Fruit fly (Drosophila melanogaster) whole organism, wandering third instar larva: Measurements from ENCODE around the gene PH4alphaNE2.

Experiments used
- Abd-B ChIP-seq: fragments of >200 bp; optimal IDR thresholded peaks from 2 replicates; lab custom pipeline; 2017; ENCODE audit warnings: missing biosample characterization, missing genetic modification characterization
- CG32264 ChIP-seq: fragments of 200-800 bp; sonication (Bioruptor generic); optimal IDR thresholded peaks from 2 replicates; lab custom pipeline; 2016; ENCODE audit warnings: missing biosample characterization, missing genetic modification characterization
- CrebA ChIP-seq: fragments of 200-800 bp; sonication (Bioruptor generic); optimal IDR thresholded peaks from 2 replicates; lab custom pipeline; 2016; ENCODE audit warnings: missing biosample characterization, mild to moderate bottlenecking, missing genetic modification characterization, borderline replicate concordance
- Dfd ChIP-seq: fragments of >200 bp; optimal IDR thresholded peaks from 2 replicates; lab custom pipeline; 2017; ENCODE audit warnings: missing biosample characterization, missing genetic modification characterization
- Dif ChIP-seq: fragments of 200-275, 200-300 bp; sonication (Bioruptor generic); optimal IDR thresholded peaks from 2 replicates; lab custom pipeline; 2018; ENCODE audit warnings: missing biosample characterization, missing genetic modification characterization; ENCODE audit not compliant: partially characterized antibody
- GATAd ChIP-seq: sonication (Bioruptor generic); optimal IDR thresholded peaks from 2 replicates; lab custom pipeline; 2016; ENCODE audit warnings: missing biosample characterization, missing genetic modification characterization
- HLH106 ChIP-seq: fragments of 200-800 bp; optimal IDR thresholded peaks from 3 replicates; lab custom pipeline; 2019; ENCODE audit warnings: missing biosample characterization, mild to moderate bottlenecking, missing genetic modification characterization, moderate library complexity
- Hnf4 ChIP-seq: fragments of 200-800 bp; sonication (Bioruptor generic); optimal IDR thresholded peaks from 2 replicates; lab custom pipeline; 2016; ENCODE audit warnings: missing biosample characterization, mild to moderate bottlenecking, missing genetic modification characterization
- Hr78 ChIP-seq: fragments of >200 bp; optimal IDR thresholded peaks from 2 replicates; lab custom pipeline; 2017; ENCODE audit warnings: missing biosample characterization, missing genetic modification characterization
- Hr83 ChIP-seq: fragments of 200-300 bp; sonication (Bioruptor generic); optimal IDR thresholded peaks from 2 replicates; lab custom pipeline; 2016; ENCODE audit warnings: missing biosample characterization, mild to moderate bottlenecking, missing genetic modification characterization, moderate library complexity; ENCODE audit not compliant: poor library complexity, severe bottlenecking
- Jra ChIP-seq: sonication (Bioruptor generic); optimal IDR thresholded peaks from 2 replicates; lab custom pipeline; 2016; ENCODE audit warnings: missing biosample characterization, missing genetic modification characterization
- Mio ChIP-seq: sonication (Bioruptor generic); optimal IDR thresholded peaks from 2 replicates; lab custom pipeline; 2016; ENCODE audit warnings: missing biosample characterization, missing genetic modification characterization
- Myc ChIP-seq: fragments of >200 bp; optimal IDR thresholded peaks from 2 replicates; lab custom pipeline; 2017
- N ChIP-seq: fragments of >200 bp; optimal IDR thresholded peaks from 2 replicates; lab custom pipeline; 2018; ENCODE audit warnings: missing biosample characterization, missing external identifiers, missing genetic modification characterization
- OdsH ChIP-seq: fragments of 200-800 bp; sonication (Bioruptor generic); optimal IDR thresholded peaks from 2 replicates; lab custom pipeline; 2016; ENCODE audit warnings: missing biosample characterization, mild to moderate bottlenecking, missing genetic modification characterization
- Rel ChIP-seq, 2 experiments: fragments of 200-800 bp; sonication (Bioruptor generic) in 1 of 2; optimal IDR thresholded peaks; 2 replicates in 1 of 2; 3 replicates in 1 of 2; lab custom pipeline; 2016 to 2019; ENCODE audit warnings: mild to moderate bottlenecking in 2 of 2, missing biosample characterization in 2 of 2, missing genetic modification characterization in 2 of 2, moderate library complexity in 1 of 2
- br ChIP-seq: fragments of 200-800 bp; sonication (Bioruptor generic); optimal IDR thresholded peaks from 2 replicates; lab custom pipeline; 2016; ENCODE audit warnings: missing biosample characterization, missing genetic modification characterization
- brk ChIP-seq: fragments of 200-800 bp; sonication (Bioruptor generic); optimal IDR thresholded peaks from 2 replicates; lab custom pipeline; 2016; ENCODE audit warnings: missing biosample characterization, mild to moderate bottlenecking, missing genetic modification characterization
- dl ChIP-seq, 2 experiments: fragments of 175-275, 200-275 bp in 1 of 2; fragments of 200-275 bp in 1 of 2; sonication (Bioruptor generic); optimal IDR thresholded peaks; lab custom pipeline; 2018; ENCODE audit warnings: mild to moderate bottlenecking in 2 of 2, missing biosample characterization in 2 of 2, missing genetic modification characterization in 2 of 2, moderate library complexity in 2 of 2; ENCODE audit not compliant: partially characterized antibody in 2 of 2, insufficient read depth in 1 of 2
- dmrt93B ChIP-seq: fragments of 200-800 bp; sonication (Bioruptor generic); optimal IDR thresholded peaks from 2 replicates; lab custom pipeline; 2018; ENCODE audit warnings: missing biosample characterization, mild to moderate bottlenecking, missing genetic modification characterization
- dsf ChIP-seq: sonication (Bioruptor generic); optimal IDR thresholded peaks from 2 replicates; lab custom pipeline; 2016; ENCODE audit warnings: missing biosample characterization, missing genetic modification characterization, borderline replicate concordance
- ey ChIP-seq: fragments of 200-800 bp; sonication (Bioruptor generic); optimal IDR thresholded peaks from 2 replicates; lab custom pipeline; 2016; ENCODE audit warnings: missing biosample characterization, missing genetic modification characterization
- fru ChIP-seq: fragments of 200-800 bp; sonication (Bioruptor generic); optimal IDR thresholded peaks from 3 replicates; lab custom pipeline; 2016; ENCODE audit warnings: missing biosample characterization, mild to moderate bottlenecking, missing genetic modification characterization
- h ChIP-seq: fragments of 200-800 bp; sonication (Bioruptor generic); optimal IDR thresholded peaks from 3 replicates; lab custom pipeline; 2016; ENCODE audit warnings: missing biosample characterization, mild to moderate bottlenecking, missing genetic modification characterization
- jim ChIP-seq: fragments of 175-275, 200-325 bp; sonication (Bioruptor generic); optimal IDR thresholded peaks from 2 replicates; lab custom pipeline; 2016; ENCODE audit warnings: missing biosample characterization, mild to moderate bottlenecking, missing genetic modification characterization
- pan ChIP-seq: fragments of >200 bp; optimal IDR thresholded peaks from 2 replicates; lab custom pipeline; 2017
- psq ChIP-seq: fragments of 200-800 bp; sonication (Bioruptor generic); optimal IDR thresholded peaks from 3 replicates; lab custom pipeline; 2017; ENCODE audit warnings: missing biosample characterization, mild to moderate bottlenecking, missing genetic modification characterization, moderate library complexity
- rgr ChIP-seq: fragments of 200-800 bp; sonication (Bioruptor generic); optimal IDR thresholded peaks from 3 replicates; lab custom pipeline; 2016; ENCODE audit warnings: missing biosample characterization, mild to moderate bottlenecking, missing genetic modification characterization
- sage ChIP-seq: fragments of 200-800 bp; sonication (Bioruptor generic); optimal IDR thresholded peaks from 2 replicates; lab custom pipeline; 2016; ENCODE audit warnings: missing biosample characterization, mild to moderate bottlenecking, missing genetic modification characterization
- sv ChIP-seq: fragments of 200-800 bp; sonication (Bioruptor generic); optimal IDR thresholded peaks from 3 replicates; lab custom pipeline; 2016; ENCODE audit warnings: missing biosample characterization, missing genetic modification characterization
- tai ChIP-seq: sonication (Bioruptor generic); optimal IDR thresholded peaks from 2 replicates; lab custom pipeline; 2016; ENCODE audit warnings: missing biosample characterization, missing genetic modification characterization
- usp ChIP-seq: fragments of >200 bp; optimal IDR thresholded peaks from 2 replicates; lab custom pipeline; 2017; ENCODE audit warnings: missing biosample characterization, missing genetic modification characterization
- woc ChIP-seq: sonication (Bioruptor generic); optimal IDR thresholded peaks from 2 replicates; lab custom pipeline; 2016; ENCODE audit warnings: missing biosample characterization, mild to moderate bottlenecking, missing genetic modification characterization

The PH4alphaNE2 gene

dm6 chr3R:30512114-30512513 lies at the start of gene PH4alphaNE2:
Gene PH4alphaNE2 (minus strand): TSS chr3R:30512214.
- TF ChIP-seq tai (GFP tag; lab: Kevin White, UChicago) (no peak), rgr (GFP tag; lab: Kevin White, UChicago) (no peak), ey (no peak), Mio (GFP tag; lab: Kevin White, UChicago) (no peak), Rel (GFP tag; optimal IDR thresholded peaks at IDR 0.05; lab: Kevin White, UChicago) (no peak), Rel (tag; optimal IDR thresholded peaks at IDR 0.05; lab: Kevin White, UChicago) (no peak), pan (no peak), br (GFP tag; lab: Kevin White, UChicago) (no peak), h (GFP tag; lab: Kevin White, UChicago) (no peak), Myc (lab: Kevin White, UChicago) (no peak), brk (GFP tag; lab: Kevin White, UChicago) (no peak), Dfd (GFP tag; lab: Kevin White, UChicago) (no peak), fru (no peak), HLH106 (tag; lab: Kevin White, UChicago) (no peak)

- TF ChIP-seq sage (GFP tag; lab: Kevin White, UChicago), result no peak
- TF ChIP-seq rgr (GFP tag; lab: Kevin White, UChicago), result no peak
- no peak for TF ChIP-seq CrebA (GFP tag; lab: Kevin White, UChicago)
- TF ChIP-seq Abd-B (GFP tag; lab: Kevin White, UChicago), result no peak
- no peak for TF ChIP-seq psq (GFP tag; lab: Kevin White, UChicago)
- TF ChIP-seq OdsH (GFP tag; lab: Kevin White, UChicago), result no peak
- no peak for TF ChIP-seq HLH106 (tag; lab: Kevin White, UChicago)
- no peak for TF ChIP-seq ey
- no peak for TF ChIP-seq Dif (GFP tag; lab: Kevin White, UChicago)
- TF ChIP-seq dmrt93B (GFP tag; lab: Kevin White, UChicago), result no peak
- no peak for TF ChIP-seq CG32264 (GFP tag; lab: Kevin White, UChicago)
- no peak for TF ChIP-seq pan
- no peak for TF ChIP-seq GATAd (GFP tag; lab: Kevin White, UChicago)
These were observed 49.2 kb upstream of the PH4alphaNE2 start for dm6 chr3R:30561207-30561606.

- TF ChIP-seq HLH106 (tag; lab: Kevin White, UChicago) (no peak), Hnf4 (GFP tag; lab: Kevin White, UChicago) (no peak), dmrt93B (GFP tag; lab: Kevin White, UChicago) (no peak), Jra (GFP tag; lab: Kevin White, UChicago) (no peak), brk (GFP tag; lab: Kevin White, UChicago) (no peak), GATAd (GFP tag; lab: Kevin White, UChicago) (no peak), sage (GFP tag; lab: Kevin White, UChicago) (no peak), CG32264 (GFP tag; lab: Kevin White, UChicago) (no peak), Myc (lab: Kevin White, UChicago) (no peak), dsf (GFP tag; lab: Kevin White, UChicago) (no peak), Hr78 (GFP tag; lab: Kevin White, UChicago) (no peak), sv (no peak), usp (GFP tag; lab: Kevin White, UChicago) (no peak), jim (GFP tag; lab: Kevin White, UChicago) (no peak), Dfd (GFP tag; lab: Kevin White, UChicago) (no peak), Dif (GFP tag; lab: Kevin White, UChicago) (no peak)
These were observed 48.1 kb upstream of the PH4alphaNE2 start, which contains the start of gene CG34155 for dm6 chr3R:30560070-30560469. Gene CG34155 (minus strand): TSS chr3R:30560199.

- TF ChIP-seq Abd-B (GFP tag; lab: Kevin White, UChicago), result no peak
- TF ChIP-seq N (GFP tag; lab: Kevin White, UChicago), result no peak
- TF ChIP-seq dl (GFP tag; optimal IDR thresholded peaks at IDR 0.05; lab: Kevin White, UChicago; ENCODE audit: insufficient read depth in 1 of 2, partially characterized antibody in 2 of 2), result no peak
- TF ChIP-seq psq (GFP tag; lab: Kevin White, UChicago), result no peak
- no peak for TF ChIP-seq sv
- no peak for TF ChIP-seq CG32264 (GFP tag; lab: Kevin White, UChicago)
- TF ChIP-seq GATAd (GFP tag; lab: Kevin White, UChicago), result no peak
- no peak for TF ChIP-seq Mio (GFP tag; lab: Kevin White, UChicago)
- no peak for TF ChIP-seq jim (GFP tag; lab: Kevin White, UChicago)
- no peak for TF ChIP-seq dsf (GFP tag; lab: Kevin White, UChicago)
- no peak for TF ChIP-seq Jra (GFP tag; lab: Kevin White, UChicago)
- no peak for TF ChIP-seq rgr (GFP tag; lab: Kevin White, UChicago)
- TF ChIP-seq woc (GFP tag; lab: Kevin White, UChicago), result no peak
- no peak for TF ChIP-seq CrebA (GFP tag; lab: Kevin White, UChicago)
- no peak for TF ChIP-seq h (GFP tag; lab: Kevin White, UChicago)
- TF ChIP-seq Hr83, result no peak
- TF ChIP-seq, all 38 proteins: peak for 0
These were observed 40.5 kb upstream of the PH4alphaNE2 start for dm6 chr3R:30552548-30552947.
